Fruit fly (Drosophila melanogaster) whole organism, embryonic: ENCODE data around the gene Sclp.

Experiments used
- Aef1 ChIP-seq: fragments of 200-800 bp; sonication (Bioruptor generic); IDR thresholded peaks from 3 replicates; pipeline ENCODE4 v1.3.6; 2022; ENCODE audit warnings: missing biosample characterization, missing genetic modification characterization
- Atf-2 ChIP-seq: fragments of 200-800 bp; sonication (Bioruptor generic); optimal IDR thresholded peaks from 2 replicates; lab custom pipeline; 2016; ENCODE audit warnings: missing biosample characterization, missing genetic modification characterization
- CG1024 ChIP-seq: fragments of 200-800 bp; sonication (Bioruptor generic); IDR thresholded peaks from 2 replicates; pipeline ENCODE4 v1.3.6; 2022; ENCODE audit warnings: missing biosample characterization, missing genetic modification characterization
- CG10321 ChIP-seq: fragments of 200-800 bp; sonication (Bioruptor generic); IDR thresholded peaks from 2 replicates; pipeline ENCODE4 v1.3.6; 2022; ENCODE audit warnings: missing biosample characterization, missing genetic modification characterization
- CG10366 ChIP-seq: fragments of 200-800 bp; sonication (Bioruptor generic); IDR thresholded peaks from 2 replicates; pipeline ENCODE4 v1.3.6; 2022; ENCODE audit warnings: missing biosample characterization, missing genetic modification characterization
- CG10431 ChIP-seq: fragments of 200-800 bp; sonication (Bioruptor generic); optimal IDR thresholded peaks from 3 replicates; lab custom pipeline; 2018; ENCODE audit warnings: missing biosample characterization, mild to moderate bottlenecking, missing genetic modification characterization
- CG12942 ChIP-seq: fragments of 200-800 bp; sonication (Bioruptor generic); optimal IDR thresholded peaks from 3 replicates; lab custom pipeline; 2016; ENCODE audit warnings: missing biosample characterization, missing genetic modification characterization
- CG13296 ChIP-seq: fragments of 200-800 bp; sonication (Bioruptor generic); optimal IDR thresholded peaks from 3 replicates; lab custom pipeline; 2018; ENCODE audit warnings: missing biosample characterization, mild to moderate bottlenecking, missing genetic modification characterization
- CG14710 ChIP-seq: fragments of 200-800 bp; sonication (Bioruptor generic); optimal IDR thresholded peaks from 3 replicates; lab custom pipeline; 2019; ENCODE audit warnings: missing biosample characterization, mild to moderate bottlenecking, missing genetic modification characterization, moderate library complexity
- CG1529 ChIP-seq: fragments of 200-800 bp; sonication (Bioruptor generic); optimal IDR thresholded peaks from 3 replicates; lab custom pipeline; 2018; ENCODE audit warnings: missing biosample characterization, missing genetic modification characterization
- CG15601 ChIP-seq: fragments of 200-800 bp; sonication (Bioruptor generic); optimal IDR thresholded peaks from 3 replicates; lab custom pipeline; 2019; ENCODE audit warnings: missing biosample characterization, mild to moderate bottlenecking, missing genetic modification characterization, moderate library complexity
- CG17328 ChIP-seq: fragments of 200-800 bp; sonication (Bioruptor generic); IDR thresholded peaks from 2 replicates; pipeline ENCODE4 v1.3.6; 2022; ENCODE audit warnings: missing biosample characterization, missing genetic modification characterization
- CG17361 ChIP-seq: fragments of 200-800 bp; sonication (Bioruptor generic); IDR thresholded peaks from 3 replicates; pipeline ENCODE4 v1.3.6; 2022; ENCODE audit warnings: missing biosample characterization, missing genetic modification characterization
- CG17802 ChIP-seq: fragments of 200-800 bp; sonication (Bioruptor generic); optimal IDR thresholded peaks from 2 replicates; lab custom pipeline; 2018; ENCODE audit warnings: missing biosample characterization, mild to moderate bottlenecking, missing genetic modification characterization, moderate library complexity
- CG2678 ChIP-seq: fragments of 200-800 bp; sonication (Bioruptor generic); optimal IDR thresholded peaks from 3 replicates; lab custom pipeline; 2019; ENCODE audit warnings: missing biosample characterization, mild to moderate bottlenecking, missing genetic modification characterization, moderate library complexity
- CG3065 ChIP-seq: fragments of 200-800 bp; sonication (Bioruptor generic); optimal IDR thresholded peaks from 2 replicates; lab custom pipeline; 2016; ENCODE audit warnings: missing biosample characterization, missing genetic modification characterization
- CG32772 ChIP-seq: fragments of 200-800 bp; sonication (Bioruptor generic); IDR thresholded peaks from 2 replicates; pipeline ENCODE4 v1.3.6; 2022; ENCODE audit warnings: missing biosample characterization, missing genetic modification characterization
- CG33213 ChIP-seq: fragments of 200-800 bp; sonication (Bioruptor generic); optimal IDR thresholded peaks from 3 replicates; lab custom pipeline; 2016; ENCODE audit warnings: missing biosample characterization, missing genetic modification characterization
- CG42726 ChIP-seq: fragments of 200-800 bp; sonication (Bioruptor generic); IDR thresholded peaks from 2 replicates; pipeline ENCODE4 v1.3.6; 2022; ENCODE audit warnings: missing biosample characterization, missing genetic modification characterization; ENCODE audit not compliant: partially characterized antibody
- CG4404 ChIP-seq: fragments of 200-800 bp; sonication (Bioruptor generic); IDR thresholded peaks from 2 replicates; pipeline ENCODE4 v1.3.6; 2022; ENCODE audit warnings: missing biosample characterization, missing genetic modification characterization
- CG4820 ChIP-seq: fragments of 200-800 bp; sonication (Bioruptor generic); optimal IDR thresholded peaks from 3 replicates; lab custom pipeline; 2016; ENCODE audit warnings: missing biosample characterization, missing genetic modification characterization
- CG5180 ChIP-seq: fragments of 200-800 bp; sonication (Bioruptor generic); optimal IDR thresholded peaks from 3 replicates; lab custom pipeline; 2017; ENCODE audit warnings: missing biosample characterization, missing genetic modification characterization, mild to moderate bottlenecking, moderate library complexity, missing genetic modification reagents
- CG6813 ChIP-seq: fragments of 200-800 bp; sonication (Bioruptor generic); optimal IDR thresholded peaks from 2 replicates; lab custom pipeline; 2017; ENCODE audit warnings: missing biosample characterization, missing genetic modification characterization, mild to moderate bottlenecking, moderate library complexity, missing genetic modification reagents
- CG7556 ChIP-seq: fragments of 200-800 bp; sonication (Bioruptor generic); optimal IDR thresholded peaks from 2 replicates; lab custom pipeline; 2017; ENCODE audit warnings: missing biosample characterization, mild to moderate bottlenecking, missing genetic modification characterization
- CG7963 ChIP-seq: fragments of 200-800 bp; sonication (Bioruptor generic); IDR thresholded peaks from 3 replicates; pipeline ENCODE4 v1.3.6; 2022; ENCODE audit warnings: missing biosample characterization, missing genetic modification characterization; ENCODE audit not compliant: partially characterized antibody
- Dek ChIP-seq: fragments of 200-800 bp; sonication (Bioruptor generic); optimal IDR thresholded peaks from 3 replicates; lab custom pipeline; 2019; ENCODE audit warnings: missing biosample characterization, mild to moderate bottlenecking, missing genetic modification characterization, moderate library complexity
- Dip3 ChIP-seq: fragments of 200-800 bp; sonication (Bioruptor generic); optimal IDR thresholded peaks from 3 replicates; lab custom pipeline; 2016; ENCODE audit warnings: missing biosample characterization, missing genetic modification characterization
- Elba2 ChIP-seq: fragments of 200-800 bp; sonication (Bioruptor generic); optimal IDR thresholded peaks from 3 replicates; lab custom pipeline; 2016; ENCODE audit warnings: missing biosample characterization, missing genetic modification characterization
- Gsc ChIP-seq: fragments of 200-800 bp; sonication (Bioruptor generic); IDR thresholded peaks from 2 replicates; pipeline ENCODE4 v1.3.6; 2022; ENCODE audit warnings: missing biosample characterization, missing genetic modification characterization
- H2.0 ChIP-seq: fragments of 200-800 bp; sonication (Bioruptor generic); IDR thresholded peaks from 2 replicates; pipeline ENCODE4 v1.3.6; 2022; ENCODE audit warnings: missing biosample characterization, missing genetic modification characterization
- Hr39 ChIP-seq: fragments of >200 bp; optimal IDR thresholded peaks from 2 replicates; lab custom pipeline; 2017
- Jarid2 ChIP-seq: fragments of 200-800 bp; sonication (Bioruptor generic); optimal IDR thresholded peaks from 3 replicates; lab custom pipeline; 2017; ENCODE audit warnings: mild to moderate bottlenecking, missing biosample characterization, missing genetic modification reagents, missing genetic modification characterization
- MBD-R2 ChIP-seq: fragments of 200-800 bp; sonication (Bioruptor generic); IDR thresholded peaks from 2 replicates; pipeline ENCODE4 v1.3.6; 2022; ENCODE audit warnings: missing biosample characterization, missing genetic modification characterization
- MESR4 ChIP-seq: fragments of 200-800 bp; sonication (Bioruptor generic); optimal IDR thresholded peaks from 2 replicates; lab custom pipeline; 2018; ENCODE audit warnings: missing biosample characterization, mild to moderate bottlenecking, missing genetic modification characterization, moderate library complexity
- Myb ChIP-seq: fragments of 200-800 bp; sonication (Bioruptor generic); optimal IDR thresholded peaks from 2 replicates; lab custom pipeline; 2016; ENCODE audit warnings: missing biosample characterization, missing genetic modification characterization
- Nf-YB ChIP-seq: fragments of 200-800 bp; sonication (Bioruptor generic); optimal IDR thresholded peaks from 3 replicates; lab custom pipeline; 2019; ENCODE audit warnings: missing biosample characterization, mild to moderate bottlenecking, missing genetic modification characterization, moderate library complexity
- Sin3A ChIP-seq: fragments of >200 bp; optimal IDR thresholded peaks from 2 replicates; lab custom pipeline; 2018
- Usf ChIP-seq: fragments of 200-800 bp; sonication (Bioruptor generic); optimal IDR thresholded peaks from 2 replicates; lab custom pipeline; 2017; ENCODE audit warnings: missing genotype, missing biosample characterization, missing genetic modification characterization
- abd-A ChIP-seq: fragments of 200-800 bp; sonication (Bioruptor generic); optimal IDR thresholded peaks from 3 replicates; lab custom pipeline; 2019; ENCODE audit warnings: missing biosample characterization, mild to moderate bottlenecking, missing genetic modification characterization, moderate library complexity
- al ChIP-seq: fragments of 200-800 bp; sonication (Bioruptor generic); IDR thresholded peaks from 2 replicates; pipeline ENCODE4 v1.3.6; 2022; ENCODE audit warnings: missing biosample characterization, missing genetic modification characterization
- eve ChIP-seq, 2 experiments: fragments of >200 bp; optimal IDR thresholded peaks; 2 replicates each; lab custom pipeline; 2017; ENCODE audit warnings: missing biosample characterization in 2 of 2, missing genetic modification characterization in 2 of 2
- ftz-f1 ChIP-seq: fragments of 200-800 bp; sonication (Bioruptor generic); optimal IDR thresholded peaks from 2 replicates; lab custom pipeline; 2016; ENCODE audit warnings: missing biosample characterization, missing genetic modification characterization
- gce ChIP-seq: fragments of 200-800 bp; sonication (Bioruptor generic); IDR thresholded peaks from 3 replicates; pipeline ENCODE4 v1.3.6; 2022; ENCODE audit warnings: missing biosample characterization, missing genetic modification characterization
- gsb-n ChIP-seq: fragments of 200-800 bp; sonication (Bioruptor generic); optimal IDR thresholded peaks from 3 replicates; lab custom pipeline; 2018; ENCODE audit warnings: missing biosample characterization, mild to moderate bottlenecking, missing genetic modification characterization
- hth ChIP-seq: fragments of >200 bp; optimal IDR thresholded peaks from 2 replicates; lab custom pipeline; 2017; ENCODE audit warnings: inconsistent platforms
- lab ChIP-seq: fragments of 200-800 bp; sonication (Bioruptor generic); optimal IDR thresholded peaks from 3 replicates; lab custom pipeline; 2017; ENCODE audit warnings: missing biosample characterization, missing genetic modification characterization, mild to moderate bottlenecking, moderate library complexity, missing genetic modification reagents
- lilli ChIP-seq: fragments of 200-800 bp; sonication (Bioruptor generic); optimal IDR thresholded peaks from 3 replicates; lab custom pipeline; 2016; ENCODE audit warnings: missing biosample characterization, missing genetic modification characterization
- peb ChIP-seq: fragments of 200-800 bp; sonication (Bioruptor generic); IDR thresholded peaks from 2 replicates; pipeline ENCODE4 v1.3.6; 2022; ENCODE audit warnings: missing biosample characterization, missing genetic modification characterization
- scrt ChIP-seq: fragments of 200-800 bp; sonication (Bioruptor generic); optimal IDR thresholded peaks from 2 replicates; lab custom pipeline; 2018; ENCODE audit warnings: missing biosample characterization, mild to moderate bottlenecking, missing genetic modification characterization, moderate library complexity
- sqz ChIP-seq: fragments of 200-800 bp; sonication (Bioruptor generic); optimal IDR thresholded peaks from 3 replicates; lab custom pipeline; 2018; ENCODE audit warnings: missing biosample characterization, mild to moderate bottlenecking, missing genetic modification characterization
- toy ChIP-seq: fragments of 200-800 bp; sonication (Bioruptor generic); IDR thresholded peaks from 2 replicates; pipeline ENCODE4 v1.3.6; 2022; ENCODE audit warnings: missing biosample characterization, missing genetic modification characterization
- unc-4 ChIP-seq: fragments of 200-800 bp; sonication (Bioruptor generic); IDR thresholded peaks from 2 replicates; pipeline ENCODE4 v1.3.6; 2022; ENCODE audit warnings: missing biosample characterization, missing genetic modification characterization; ENCODE audit not compliant: partially characterized antibody

Sclp gene

DNA sequence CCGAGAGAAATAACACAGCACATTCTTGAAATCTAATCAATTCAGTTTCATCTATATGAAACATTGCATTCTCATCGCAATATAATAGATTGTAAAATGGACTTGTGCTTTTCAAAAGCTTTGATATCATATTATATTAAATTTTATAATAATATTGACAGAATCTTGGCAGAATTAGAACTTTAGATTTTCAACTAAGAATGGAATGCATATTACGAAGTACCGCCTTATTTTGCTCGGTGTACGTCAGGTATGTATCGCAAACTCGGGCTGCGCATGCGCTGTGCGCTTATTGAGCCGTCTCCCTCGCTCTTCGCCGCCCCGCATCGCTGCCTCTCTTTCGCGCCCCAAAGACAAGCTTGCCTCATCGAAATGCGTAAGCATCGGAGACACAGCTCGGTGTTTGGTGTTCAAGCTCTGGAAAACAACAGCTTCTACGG, 9.3 kb downstream of the Sclp start (continued):
- TF ChIP-seq CG7963 = no peak
- peak; percentile 78 for TF ChIP-seq Nf-YB (GFP tag; lab: Kevin White, UChicago)
- peak; percentile 44 for TF ChIP-seq lilli (GFP tag; lab: Kevin White, UChicago)
- TF ChIP-seq MBD-R2 = peak; percentile 50
- peak; percentile 95 for TF ChIP-seq CG2678 (tag; lab: Kevin White, UChicago)
- peak; percentile 93 for TF ChIP-seq CG13296
- peak; percentile 74 for TF ChIP-seq CG10431 (GFP tag; lab: Kevin White, UChicago)
- TF ChIP-seq CG3065 (GFP tag; lab: Kevin White, UChicago) = peak; percentile 35
- TF ChIP-seq Hr39 (lab: Kevin White, UChicago) = no peak
- TF ChIP-seq CG42726 (GFP tag; lab: Robert Waterston, UW) = no peak
- TF ChIP-seq eve (GFP tag; optimal IDR thresholded peaks at IDR 0.05; lab: Kevin White, UChicago) = peak in 1 of 2 experiments; percentile 58
- TF ChIP-seq Usf (GFP tag; lab: Kevin White, UChicago) = peak; percentile 87
- peak; percentile 84 for TF ChIP-seq sqz (GFP tag; lab: Kevin White, UChicago)
- TF ChIP-seq abd-A (tag; lab: Kevin White, UChicago) = peak; percentile 59
- peak; percentile 80 for TF ChIP-seq CG4404 (GFP tag; lab: Robert Waterston, UW)
- TF ChIP-seq Gsc = peak; percentile 61
- TF ChIP-seq CG17802 = peak; percentile 53
- TF ChIP-seq hth (lab: Kevin White, UChicago) = no peak
- TF ChIP-seq gsb-n (tag; lab: Kevin White, UChicago) = peak; percentile 85
- TF ChIP-seq Aef1 (GFP tag; lab: Robert Waterston, UW) = peak; percentile 81
- peak; percentile 59 for TF ChIP-seq CG10321 (GFP tag; lab: Robert Waterston, UW)
- TF ChIP-seq CG12942 = peak; percentile 64
- peak; percentile 78 for TF ChIP-seq CG1529 (GFP tag; lab: Kevin White, UChicago)
- peak; percentile 94 for TF ChIP-seq CG7556 (GFP tag; lab: Kevin White, UChicago)
- TF ChIP-seq scrt (GFP tag; lab: Kevin White, UChicago) = peak; percentile 85
- peak; percentile 8 for TF ChIP-seq MESR4 (GFP tag; lab: Kevin White, UChicago)
- peak; percentile 92 for TF ChIP-seq CG14710 (tag; lab: Kevin White, UChicago)
- TF ChIP-seq H2.0 (GFP tag; lab: Robert Waterston, UW) = peak; percentile 76
- peak; percentile 78 for TF ChIP-seq CG17328 (GFP tag; lab: Robert Waterston, UW)
- peak; percentile 8 for TF ChIP-seq Myb (GFP tag; lab: Kevin White, UChicago)
- TF ChIP-seq al (GFP tag; lab: Robert Waterston, UW) = peak; percentile 82
- TF ChIP-seq Dek = peak; percentile 89
- TF ChIP-seq CG5180 (GFP tag; lab: Kevin White, UChicago) = peak; percentile 83
- TF ChIP-seq Sin3A (lab: Kevin White, UChicago) = no peak
- peak; percentile 35 for TF ChIP-seq Dip3 (GFP tag; lab: Kevin White, UChicago)
- no peak for TF ChIP-seq CG33213 (GFP tag; lab: Kevin White, UChicago)
- peak; percentile 87 for TF ChIP-seq CG15601 (tag; lab: Kevin White, UChicago)
- TF ChIP-seq CG32772 (GFP tag; lab: Robert Waterston, UW) = peak; percentile 83
- TF ChIP-seq Atf-2 (GFP tag; lab: Kevin White, UChicago) = no peak
- TF ChIP-seq gce (GFP tag; lab: Robert Waterston, UW) = peak; percentile 71; the same call in 2 of the 3 replicates
- TF ChIP-seq CG10366 (GFP tag; lab: Robert Waterston, UW) = peak; percentile 74
- TF ChIP-seq ftz-f1 (GFP tag; lab: Kevin White, UChicago) = no peak
- peak; percentile 64 for TF ChIP-seq peb (GFP tag; lab: Robert Waterston, UW)
- no peak for TF ChIP-seq unc-4 (GFP tag; lab: Robert Waterston, UW)
- TF ChIP-seq CG1024 = peak; percentile 15; the same call in 1 of the 2 replicates
- peak; percentile 19; the same call in 1 of the 2 replicates for TF ChIP-seq toy (GFP tag; lab: Robert Waterston, UW)
- peak; percentile 79 for TF ChIP-seq CG4820 (GFP tag; lab: Kevin White, UChicago)
- TF ChIP-seq CG6813 (GFP tag; lab: Kevin White, UChicago) = peak; percentile 79
- peak; percentile 98 for TF ChIP-seq CG17361 (GFP tag; lab: Robert Waterston, UW)
- peak; percentile 71 for TF ChIP-seq Jarid2 (GFP tag; lab: Kevin White, UChicago)
- TF ChIP-seq Elba2 = peak; percentile 22
- TF ChIP-seq lab = peak; percentile 88
